Worm (Caenorhabditis elegans): ENCODE data around the gene ZK105.14.

Gene ZK105.14

DNA sequence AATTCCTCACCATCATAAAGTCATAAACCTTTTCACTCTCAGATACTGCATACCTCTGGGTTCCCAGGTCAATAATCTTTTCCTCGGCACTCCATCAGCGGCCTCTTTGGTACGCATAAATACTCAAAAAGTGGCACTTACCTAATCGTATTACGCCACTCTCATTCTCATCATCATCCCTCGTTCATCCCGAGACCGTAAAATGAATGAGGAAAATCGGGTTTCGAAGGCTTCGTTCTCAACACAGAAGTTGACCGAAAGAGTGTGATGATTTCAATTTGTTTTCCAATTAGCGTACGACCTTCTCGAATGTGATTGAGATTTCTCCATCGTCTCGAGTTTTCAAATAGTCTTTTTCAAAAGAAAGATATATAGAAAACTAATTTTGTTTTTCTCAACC, 18.1 kb upstream of the ZK105.14 start:
- peak; percentile 47 for TF ChIP-seq nhr-85 (tag)
- TF ChIP-seq sup-37 (GFP tag; optimal IDR thresholded peaks at IDR 0.05) = no peak
- no peak for TF ChIP-seq hlh-4 (tag; optimal IDR thresholded peaks at IDR 0.05)
- no peak for TF ChIP-seq zip-4 (GFP tag; optimal IDR thresholded peaks at IDR 0.05)
- TF ChIP-seq blmp-1 (tag; optimal IDR thresholded peaks at IDR 0.05) = peak; percentile 28
- TF ChIP-seq lin-35 (GFP tag; optimal IDR thresholded peaks at IDR 0.05) = no peak
- no peak for TF ChIP-seq hlh-17 (GFP tag; optimal IDR thresholded peaks at IDR 0.05; ENCODE audit: borderline replicate concordance)

DNA sequence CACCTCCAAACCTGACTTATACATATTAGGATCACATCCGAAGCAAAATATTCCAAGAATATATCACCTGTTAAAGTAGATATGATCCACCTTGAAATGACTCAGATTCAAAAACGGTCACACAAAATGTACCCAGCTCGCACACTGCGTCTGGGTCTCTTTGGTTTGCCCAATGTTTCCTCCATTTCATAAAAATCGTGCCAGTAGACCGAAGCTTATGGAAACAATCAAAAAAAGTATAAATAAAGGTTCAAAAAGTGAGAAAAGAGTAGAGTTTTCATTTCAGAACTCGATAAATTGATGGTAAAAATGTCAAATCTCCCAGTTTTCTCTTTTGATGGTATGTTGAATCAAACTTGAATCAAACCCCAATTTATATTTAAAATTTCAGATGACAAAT, 15.9 kb upstream of the ZK105.14 start, which contains the start of gene srr-9:
TSS of gene srr-9 (plus strand) at position 301 of the 400 bp plus-strand sequence.
- TF ChIP-seq skn-1 (tag; optimal IDR thresholded peaks at IDR 0.05) (no peak), lin-13 (GFP tag; optimal IDR thresholded peaks at IDR 0.05) (no peak), F16B12.6 (tag; optimal IDR thresholded peaks at IDR 0.05) (no peak), sptf-1 (tag; optimal IDR thresholded peaks at IDR 0.05) (no peak), nhr-71 (tag; optimal IDR thresholded peaks at IDR 0.05) (no peak), mef-2 (tag; optimal IDR thresholded peaks at IDR 0.05) (no peak), xbp-1 (tag; optimal IDR thresholded peaks at IDR 0.05) (no peak), nhr-77 (tag; optimal IDR thresholded peaks at IDR 0.05) (no peak), ztf-11 (tag; optimal IDR thresholded peaks at IDR 0.05) (no peak), ceh-63 (GFP tag; optimal IDR thresholded peaks at IDR 0.05) (no peak), efl-3 (GFP tag; optimal IDR thresholded peaks at IDR 0.05) (no peak), nhr-20 (tag; optimal IDR thresholded peaks at IDR 0.05) (no peak), nhr-47 (tag; optimal IDR thresholded peaks at IDR 0.05) (no peak), unc-30 (tag; optimal IDR thresholded peaks at IDR 0.05) (no peak), fkh-10 (GFP tag; optimal IDR thresholded peaks at IDR 0.05) (no peak)

DNA sequence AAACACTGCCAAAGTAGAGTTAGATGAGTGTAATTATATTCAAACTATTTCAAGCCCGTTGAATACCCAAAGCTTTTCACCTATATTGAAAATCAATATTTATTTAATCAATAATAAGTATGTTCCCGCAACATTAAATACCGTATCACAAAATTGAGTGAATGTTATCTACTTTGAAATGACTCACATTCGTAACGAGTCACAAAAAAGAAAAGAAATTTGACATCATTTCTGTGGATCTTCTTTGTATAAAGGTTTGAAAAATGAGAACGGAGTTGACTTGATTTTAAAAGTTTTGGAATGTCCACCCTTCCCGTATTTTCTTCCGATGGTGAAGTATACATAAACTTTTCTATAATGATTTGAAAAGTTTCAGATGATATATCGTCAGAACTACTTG, 13.5 kb upstream of the ZK105.14 start, which contains the start of gene srr-10:
TSS of gene srr-10 (plus strand) at position 301 of the 400 bp plus-strand sequence.
- TF ChIP-seq ceh-8 (GFP tag; optimal IDR thresholded peaks at IDR 0.05) = no peak
- no peak for TF ChIP-seq efl-1 (optimal IDR thresholded peaks at IDR 0.05)
- TF ChIP-seq efl-1 (GFP tag; optimal IDR thresholded peaks at IDR 0.05 in 1 of 2) = peak in 1 of 2 experiments; percentile 34

DNA sequence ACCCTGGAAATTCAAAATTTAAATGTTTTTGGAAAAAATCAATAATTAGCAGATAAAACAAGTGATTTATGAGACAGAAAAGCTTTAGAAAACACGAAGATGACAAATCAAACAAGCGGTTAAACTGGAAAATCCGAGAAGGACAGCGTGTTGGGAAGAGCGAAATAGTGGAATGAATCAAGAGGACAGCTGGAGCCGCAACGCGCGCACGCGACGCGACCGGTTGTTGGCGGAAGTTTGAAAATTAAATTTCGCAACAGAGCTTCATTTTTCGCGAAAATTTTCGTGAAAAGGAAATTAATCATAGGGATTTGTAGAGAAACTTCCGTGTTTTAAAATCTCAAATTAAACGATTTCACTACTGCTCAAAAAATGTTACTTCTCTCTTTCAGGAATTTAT, 13.1 kb upstream of the ZK105.14 start, which contains the start of gene clic-1:
TSS of gene clic-1 (minus strand) at position 3 of the 400 bp plus-strand sequence.
- TF ChIP-seq ama-1 (optimal IDR thresholded peaks at IDR 0.05) (no peak), aly-2 (tag; optimal IDR thresholded peaks at IDR 0.05) (peak; percentile 2), snu-23 (GFP tag; optimal IDR thresholded peaks at IDR 0.05) (peak; percentile 74), rnt-1 (tag; optimal IDR thresholded peaks at IDR 0.05) (peak; percentile 63), sox-4 (tag; optimal IDR thresholded peaks at IDR 0.05) (no peak), C34B4.2 (tag; optimal IDR thresholded peaks at IDR 0.05) (no peak), efl-1 (optimal IDR thresholded peaks at IDR 0.05) (peak; percentile 83 to 96), efl-1 (GFP tag; optimal IDR thresholded peaks at IDR 0.05 in 1 of 2) (peak; percentile 96 to 99), snpc-4 (tag; optimal IDR thresholded peaks at IDR 0.05) (peak; percentile 38), lin-35 (GFP tag; optimal IDR thresholded peaks at IDR 0.05) (peak; percentile 96 to 98), C16A3.4 (tag; optimal IDR thresholded peaks at IDR 0.05) (peak; percentile 64), nhr-28 (tag; optimal IDR thresholded peaks at IDR 0.05) (no peak), jun-1 (tag; optimal IDR thresholded peaks at IDR 0.05) (peak; percentile 63), ceh-88 (GFP tag; IDR thresholded peaks at IDR 0.05) (no peak), dsc-1 (tag; optimal IDR thresholded peaks at IDR 0.05) (peak; percentile 44), nhr-71 (tag; optimal IDR thresholded peaks at IDR 0.05) (peak; percentile 78), nhr-11 (tag; optimal IDR thresholded peaks at IDR 0.05) (peak; percentile 4), nhr-12 (tag; optimal IDR thresholded peaks at IDR 0.05) (no peak), unc-86 (tag; optimal IDR thresholded peaks at IDR 0.05) (peak; percentile 58), irx-1 (tag; optimal IDR thresholded peaks at IDR 0.05) (peak; percentile 26), tbx-2 (tag; optimal IDR thresholded peaks at IDR 0.05) (peak; percentile 65), blmp-1 (tag; optimal IDR thresholded peaks at IDR 0.05) (peak; percentile 60), lin-14 (GFP tag; optimal IDR thresholded peaks at IDR 0.05) (peak; percentile 70), mdl-1 (tag; optimal IDR thresholded peaks at IDR 0.05) (peak in 1 of 2 experiments; percentile 67), nhr-90 (tag; optimal IDR thresholded peaks at IDR 0.05; ENCODE audit: poor library complexity) (no peak), dpl-1 (GFP tag; optimal IDR thresholded peaks at IDR 0.05) (peak; percentile 92 to 95 (median 93)), swsn-7 (tag; optimal IDR thresholded peaks at IDR 0.05) (peak; percentile 62), zip-4 (GFP tag; optimal IDR thresholded peaks at IDR 0.05) (peak; percentile 65), fkh-10 (GFP tag; optimal IDR thresholded peaks at IDR 0.05) (peak; percentile 3), pag-3 (tag; optimal IDR thresholded peaks at IDR 0.05; ENCODE audit: borderline replicate concordance, insufficient read depth) (no peak)

Data from whole organism, L1 larva.